Fruit fly (Drosophila melanogaster) whole organism, embryonic: ENCODE results near the gene DPCoAC.

Experiments
- Bdp1 ChIP-seq: fragments of 200-800 bp; sonication (Bioruptor generic); optimal IDR thresholded peaks from 3 replicates; lab custom pipeline; 2016; ENCODE audit warnings: missing biosample characterization, missing genetic modification characterization
- Blimp-1 ChIP-seq: fragments of 200-800 bp; sonication (Bioruptor generic); optimal IDR thresholded peaks from 3 replicates; lab custom pipeline; 2018; ENCODE audit warnings: missing biosample characterization, missing genetic modification characterization, mild to moderate bottlenecking, moderate library complexity, missing genetic modification reagents
- Bteb2 ChIP-seq: fragments of 200-800 bp; sonication (Bioruptor generic); optimal IDR thresholded peaks from 2 replicates; lab custom pipeline; 2016; ENCODE audit warnings: missing biosample characterization, missing genetic modification characterization
- CG10147 ChIP-seq: fragments of 200-800 bp; sonication (Bioruptor generic); optimal IDR thresholded peaks from 2 replicates; lab custom pipeline; 2019; ENCODE audit warnings: missing biosample characterization, mild to moderate bottlenecking, missing genetic modification characterization, moderate library complexity
- CG10431 ChIP-seq: fragments of 200-800 bp; sonication (Bioruptor generic); optimal IDR thresholded peaks from 3 replicates; lab custom pipeline; 2018; ENCODE audit warnings: missing biosample characterization, mild to moderate bottlenecking, missing genetic modification characterization
- CG10959 ChIP-seq: fragments of 200-800 bp; sonication (Bioruptor generic); IDR thresholded peaks from 2 replicates; pipeline ENCODE4 v1.3.6; 2022; ENCODE audit warnings: missing biosample characterization, missing genetic modification characterization
- CG11398 ChIP-seq: fragments of 200-800 bp; sonication (Bioruptor generic); optimal IDR thresholded peaks from 2 replicates; lab custom pipeline; 2016; ENCODE audit warnings: missing biosample characterization, missing genetic modification characterization
- CG12071 ChIP-seq: fragments of 200-800 bp; sonication (Bioruptor generic); optimal IDR thresholded peaks from 3 replicates; lab custom pipeline; 2018; ENCODE audit warnings: missing biosample characterization, mild to moderate bottlenecking, missing genetic modification characterization
- CG12942 ChIP-seq: fragments of 200-800 bp; sonication (Bioruptor generic); optimal IDR thresholded peaks from 3 replicates; lab custom pipeline; 2016; ENCODE audit warnings: missing biosample characterization, missing genetic modification characterization
- CG14710 ChIP-seq: fragments of 200-800 bp; sonication (Bioruptor generic); optimal IDR thresholded peaks from 3 replicates; lab custom pipeline; 2019; ENCODE audit warnings: missing biosample characterization, mild to moderate bottlenecking, missing genetic modification characterization, moderate library complexity
- CG17328 ChIP-seq: fragments of 200-800 bp; sonication (Bioruptor generic); IDR thresholded peaks from 2 replicates; pipeline ENCODE4 v1.3.6; 2022; ENCODE audit warnings: missing biosample characterization, missing genetic modification characterization
- CG2202 ChIP-seq: fragments of 200-800 bp; sonication (Bioruptor generic); optimal IDR thresholded peaks from 2 replicates; lab custom pipeline; 2018; ENCODE audit warnings: missing biosample characterization, mild to moderate bottlenecking, missing genetic modification characterization
- CG30403 ChIP-seq: fragments of 200-800 bp; sonication (Bioruptor generic); optimal IDR thresholded peaks from 3 replicates; lab custom pipeline; 2016; ENCODE audit warnings: missing biosample characterization, missing genetic modification characterization
- CG32767 ChIP-seq: fragments of 200-800 bp; sonication (Bioruptor generic); IDR thresholded peaks from 2 replicates; pipeline ENCODE4 v1.3.6; 2022; ENCODE audit warnings: missing biosample characterization, missing genetic modification characterization
- CG3407 ChIP-seq: fragments of 200-800 bp; sonication (Bioruptor generic); optimal IDR thresholded peaks from 2 replicates; lab custom pipeline; 2018; ENCODE audit warnings: missing biosample characterization, mild to moderate bottlenecking, missing genetic modification characterization
- CG4282 ChIP-seq: fragments of 200-800 bp; sonication (Bioruptor generic); optimal IDR thresholded peaks from 2 replicates; lab custom pipeline; 2016; ENCODE audit warnings: missing biosample characterization, missing genetic modification characterization
- CG5245 ChIP-seq: fragments of 200-800 bp; sonication (Bioruptor generic); optimal IDR thresholded peaks from 3 replicates; lab custom pipeline; 2016; ENCODE audit warnings: missing biosample characterization, missing genetic modification characterization
- CG5953 ChIP-seq: fragments of 200-800 bp; sonication (Bioruptor generic); IDR thresholded peaks from 2 replicates; pipeline ENCODE4 v1.3.6; 2022; ENCODE audit warnings: missing biosample characterization, missing genetic modification characterization
- CG6272 ChIP-seq: fragments of 200-800 bp; sonication (Bioruptor generic); IDR thresholded peaks from 2 replicates; pipeline ENCODE4 v1.3.6; 2022; ENCODE audit warnings: missing biosample characterization, missing genetic modification characterization
- CG6654 ChIP-seq: fragments of 200-800 bp; sonication (Bioruptor generic); optimal IDR thresholded peaks from 2 replicates; lab custom pipeline; 2017; ENCODE audit warnings: missing biosample characterization, mild to moderate bottlenecking, missing genetic modification characterization
- CG6791 ChIP-seq: fragments of 200-800 bp; sonication (Bioruptor generic); IDR thresholded peaks from 3 replicates; pipeline ENCODE4 v1.3.6; 2022; ENCODE audit warnings: missing biosample characterization, missing genetic modification characterization; ENCODE audit not compliant: partially characterized antibody
- CG7372 ChIP-seq: fragments of 200-800 bp; sonication (Bioruptor generic); IDR thresholded peaks from 2 replicates; pipeline ENCODE4 v1.3.6; 2022; ENCODE audit warnings: missing biosample characterization, missing genetic modification characterization
- CG8290 ChIP-seq, 3 experiments: fragments of 200-800 bp; sonication (Bioruptor generic); optimal IDR thresholded peaks; 2 replicates each; lab custom pipeline; 2016 to 2019; ENCODE audit warnings: missing biosample characterization in 3 of 3, missing genetic modification characterization in 3 of 3, mild to moderate bottlenecking in 2 of 3, moderate library complexity in 1 of 3
- CG8359 ChIP-seq: fragments of 200-800 bp; sonication (Bioruptor generic); optimal IDR thresholded peaks from 2 replicates; lab custom pipeline; 2017; ENCODE audit warnings: missing biosample characterization, mild to moderate bottlenecking, missing genetic modification characterization, borderline replicate concordance
- D19A ChIP-seq: fragments of 200-800 bp; optimal IDR thresholded peaks from 3 replicates; lab custom pipeline; 2019; ENCODE audit warnings: missing biosample characterization, mild to moderate bottlenecking, missing genetic modification characterization, moderate library complexity
- Eip74EF ChIP-seq, 2 experiments: fragments of 200-800 bp in 1 of 2; fragments of >200 bp in 1 of 2; sonication (Bioruptor generic) in 1 of 2; optimal IDR thresholded peaks; 2 replicates each; lab custom pipeline; 2017 to 2019; ENCODE audit warnings: missing biosample characterization in 2 of 2, missing genetic modification characterization in 2 of 2, mild to moderate bottlenecking in 1 of 2, moderate library complexity in 1 of 2
- Ets65A ChIP-seq: fragments of 200-800 bp; sonication (Bioruptor generic); peaks from one replicate; lab custom pipeline; 2016; ENCODE audit warnings: missing biosample characterization, missing genetic modification characterization
- HLH3B ChIP-seq: fragments of 200-800 bp; sonication (Bioruptor generic); IDR thresholded peaks from 2 replicates; pipeline ENCODE4 v1.3.6; 2022; ENCODE audit warnings: missing biosample characterization, missing genetic modification characterization
- Hand ChIP-seq: fragments of 200-800 bp; sonication (Bioruptor generic); optimal IDR thresholded peaks from 2 replicates; lab custom pipeline; 2017; ENCODE audit warnings: mild to moderate bottlenecking, missing biosample characterization, missing genetic modification reagents, missing genetic modification characterization
- Hr3 ChIP-seq: fragments of 200-800 bp; sonication (Bioruptor generic); optimal IDR thresholded peaks from 3 replicates; lab custom pipeline; 2016; ENCODE audit warnings: missing biosample characterization, missing genetic modification characterization
- Lpt ChIP-seq: fragments of >200 bp; optimal IDR thresholded peaks from 2 replicates; lab custom pipeline; 2018; ENCODE audit warnings: missing biosample characterization, missing genetic modification characterization
- Meics ChIP-seq: fragments of 200-800 bp; sonication (Bioruptor generic); optimal IDR thresholded peaks from 2 replicates; lab custom pipeline; 2017; ENCODE audit warnings: missing biosample characterization, mild to moderate bottlenecking, missing genetic modification characterization
- Ssrp ChIP-seq: fragments of 200-800 bp; sonication (Bioruptor generic); optimal IDR thresholded peaks from 2 replicates; lab custom pipeline; 2018; ENCODE audit warnings: missing biosample characterization, mild to moderate bottlenecking, missing genetic modification characterization, moderate library complexity
- az2 ChIP-seq: fragments of 200-800 bp; sonication (Bioruptor generic); optimal IDR thresholded peaks from 3 replicates; lab custom pipeline; 2016; ENCODE audit warnings: missing biosample characterization, missing genetic modification characterization
- bowl ChIP-seq: fragments of 200-800 bp; sonication (Bioruptor generic); IDR thresholded peaks from 2 replicates; pipeline ENCODE4 v1.3.6; 2022; ENCODE audit warnings: missing biosample characterization, missing genetic modification characterization
- btn ChIP-seq: fragments of 200-800 bp; sonication (Bioruptor generic); optimal IDR thresholded peaks from 2 replicates; lab custom pipeline; 2016; ENCODE audit warnings: missing biosample characterization, missing genetic modification characterization
- caup ChIP-seq: fragments of 200-800 bp; sonication (Bioruptor generic); optimal IDR thresholded peaks from 3 replicates; lab custom pipeline; 2017; ENCODE audit warnings: missing biosample characterization, mild to moderate bottlenecking, missing genetic modification characterization, moderate library complexity; ENCODE audit not compliant: severe bottlenecking
- en ChIP-seq: fragments of 200-800 bp; sonication (Bioruptor generic); optimal IDR thresholded peaks from 2 replicates; lab custom pipeline; 2016; ENCODE audit warnings: missing biosample characterization, missing genetic modification characterization
- luna ChIP-seq: fragments of 200-800 bp; sonication (Bioruptor generic); optimal IDR thresholded peaks from 2 replicates; lab custom pipeline; 2016; ENCODE audit warnings: missing biosample characterization, missing genetic modification characterization
- nau ChIP-seq: fragments of 200-800 bp; sonication (Bioruptor generic); optimal IDR thresholded peaks from 3 replicates; lab custom pipeline; 2017; ENCODE audit warnings: missing biosample characterization, mild to moderate bottlenecking, missing genetic modification characterization, missing genetic modification reagents
- onecut ChIP-seq: fragments of 200-800 bp; sonication (Bioruptor generic); IDR thresholded peaks from 2 replicates; pipeline ENCODE4 v1.3.6; 2022; ENCODE audit warnings: missing biosample characterization, missing genetic modification characterization
- sd ChIP-seq: fragments of 200-800 bp; sonication (Bioruptor generic); optimal IDR thresholded peaks from 3 replicates; lab custom pipeline; 2018; ENCODE audit warnings: missing biosample characterization, mild to moderate bottlenecking, missing genetic modification characterization, moderate library complexity
- so ChIP-seq: fragments of 200-800 bp; sonication (Bioruptor generic); IDR thresholded peaks from 3 replicates; pipeline ENCODE4 v1.3.6; 2022; ENCODE audit warnings: missing biosample characterization, missing genetic modification characterization
- stc ChIP-seq: fragments of 200-800 bp; sonication (Bioruptor generic); IDR thresholded peaks from 2 replicates; pipeline ENCODE4 v1.3.6; 2022; ENCODE audit warnings: missing biosample characterization, missing genetic modification characterization
- trem ChIP-seq: fragments of 200-800 bp; optimal IDR thresholded peaks from 3 replicates; lab custom pipeline; 2019; ENCODE audit warnings: missing biosample characterization, mild to moderate bottlenecking, missing genetic modification characterization, moderate library complexity
- twi ChIP-seq: fragments of 200-800 bp; optimal IDR thresholded peaks from 2 replicates; lab custom pipeline; 2019; ENCODE audit warnings: missing biosample characterization, mild to moderate bottlenecking, missing genetic modification characterization, moderate library complexity
- zen ChIP-seq: fragments of 200-800 bp; sonication (Bioruptor generic); optimal IDR thresholded peaks from 3 replicates; lab custom pipeline; 2018; ENCODE audit warnings: missing biosample characterization, mild to moderate bottlenecking, missing genetic modification characterization, moderate library complexity
- zen2 ChIP-seq: fragments of 200-800 bp; sonication (Bioruptor generic); IDR thresholded peaks from 3 replicates; pipeline ENCODE4 v1.3.6; 2022; ENCODE audit warnings: missing biosample characterization, missing genetic modification characterization; ENCODE audit not compliant: partially characterized antibody

DPCoAC gene

DNA sequence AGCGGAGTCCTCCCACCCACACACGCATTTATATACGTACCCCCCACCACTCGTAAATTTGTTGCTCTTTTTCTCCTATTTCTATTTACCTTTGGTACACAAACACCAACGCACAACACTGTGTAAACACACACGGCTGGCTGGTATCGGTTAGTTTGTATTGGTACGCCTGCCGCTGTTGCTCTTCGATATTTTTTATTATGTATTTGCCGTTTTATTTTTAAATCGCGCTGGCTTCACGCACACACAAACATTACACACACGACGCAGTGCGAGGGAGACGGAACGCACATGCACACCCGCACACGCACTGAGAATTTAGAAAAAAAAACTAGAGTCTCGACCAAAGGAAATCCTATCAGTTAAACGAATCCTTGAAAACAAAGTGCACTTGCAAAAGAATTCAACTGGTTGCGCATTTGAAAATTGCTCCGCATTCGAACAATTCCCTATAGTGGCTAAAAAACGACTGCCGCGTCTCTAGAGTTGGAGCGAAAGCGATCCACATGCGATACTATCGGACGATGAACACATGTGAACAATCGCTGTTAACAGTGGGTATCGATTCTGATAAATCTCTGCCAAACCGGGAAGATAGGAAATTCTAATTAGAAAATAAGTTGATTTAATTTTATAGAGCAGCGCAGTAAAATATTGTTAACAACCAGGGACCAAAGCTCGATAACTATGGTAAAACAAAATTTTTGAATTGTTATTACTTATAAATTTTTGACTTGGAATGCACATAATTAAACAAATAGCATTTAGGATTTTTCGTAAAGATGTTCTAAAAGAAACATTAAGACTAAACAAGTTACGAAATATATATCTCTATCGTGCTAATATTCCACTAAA is 6.6 kb downstream of the DPCoAC start (continued):
- TF ChIP-seq nau (GFP tag; lab: Kevin White, UChicago) (peak; percentile 91), CG30403 (no peak), CG2202 (tag; lab: Kevin White, UChicago) (peak; percentile 86), CG3407 (peak; percentile 91), HLH3B (peak; percentile 70; the same call in 1 of the 2 replicates), Hr3 (GFP tag; lab: Kevin White, UChicago) (no peak), en (GFP tag; lab: Kevin White, UChicago) (peak; percentile 3), Ets65A (GFP tag; lab: Kevin White, UChicago) (peak; percentile 84), CG12942 (GFP tag; lab: Kevin White, UChicago) (peak; percentile 45), CG6791 (GFP tag; lab: Robert Waterston, UW) (peak; percentile 99), onecut (GFP tag; lab: Robert Waterston, UW) (peak; percentile 79), CG10959 (GFP tag; lab: Robert Waterston, UW) (no peak; the same call in 1 of the 2 replicates), zen (tag; lab: Kevin White, UChicago) (peak; percentile 49), sd (tag; lab: Kevin White, UChicago) (peak; percentile 49), CG7372 (no peak), Blimp-1 (GFP tag; lab: Kevin White, UChicago) (peak; percentile 54), Lpt (no peak), caup (GFP tag; lab: Kevin White, UChicago) (peak; percentile 93), Hand (GFP tag; lab: Kevin White, UChicago) (peak; percentile 51), Bteb2 (GFP tag; lab: Kevin White, UChicago) (no peak), btn (GFP tag; lab: Kevin White, UChicago) (peak; percentile 49), CG14710 (tag; lab: Kevin White, UChicago) (peak; percentile 28), CG4282 (GFP tag; lab: Kevin White, UChicago) (peak; percentile 6), stc (peak; percentile 69; the same call in 1 of the 2 replicates), Bdp1 (GFP tag; lab: Kevin White, UChicago) (peak; percentile 19), trem (tag; lab: Kevin White, UChicago) (peak; percentile 2), bowl (no peak), D19A (tag; lab: Kevin White, UChicago) (peak; percentile 16), twi (tag; lab: Kevin White, UChicago) (peak; percentile 91), Ssrp (tag; lab: Kevin White, UChicago) (no peak), CG8359 (GFP tag; lab: Kevin White, UChicago) (peak; percentile 51), CG32767 (GFP tag; lab: Robert Waterston, UW) (peak; percentile 54; the same call in 1 of the 2 replicates), CG6272 (GFP tag; lab: Robert Waterston, UW) (0 out of 2 replicates have a peak, but pooled peaks have one; percentile 32), CG5953 (GFP tag; lab: Robert Waterston, UW) (peak; percentile 57), Eip74EF (GFP tag; optimal IDR thresholded peaks at IDR 0.05; lab: Kevin White, UChicago) (peak in 1 of 2 experiments; percentile 67), CG10431 (GFP tag; lab: Kevin White, UChicago) (peak; percentile 88), CG5245 (GFP tag; lab: Kevin White, UChicago) (no peak), az2 (GFP tag; lab: Kevin White, UChicago) (no peak), luna (no peak), CG11398 (GFP tag; lab: Kevin White, UChicago) (peak; percentile 57), zen2 (GFP tag; lab: Robert Waterston, UW) (peak; percentile 95), Meics (GFP tag; lab: Kevin White, UChicago) (peak; percentile 21), CG8290 (GFP tag; optimal IDR thresholded peaks at IDR 0.05; lab: Kevin White, UChicago) (no peak), CG8290 (tag; optimal IDR thresholded peaks at IDR 0.05; lab: Kevin White, UChicago) (peak; percentile 92 to 96), CG10147 (GFP tag; lab: Kevin White, UChicago) (peak; percentile 52), CG12071 (GFP tag; lab: Kevin White, UChicago) (peak; percentile 96), CG6654 (GFP tag; lab: Kevin White, UChicago) (peak; percentile 2), so (peak; percentile 66; the same call in 2 of the 3 replicates), CG17328 (GFP tag; lab: Robert Waterston, UW) (peak; percentile 52; the same call in 1 of the 2 replicates)
